In the genomic region with DNA sequence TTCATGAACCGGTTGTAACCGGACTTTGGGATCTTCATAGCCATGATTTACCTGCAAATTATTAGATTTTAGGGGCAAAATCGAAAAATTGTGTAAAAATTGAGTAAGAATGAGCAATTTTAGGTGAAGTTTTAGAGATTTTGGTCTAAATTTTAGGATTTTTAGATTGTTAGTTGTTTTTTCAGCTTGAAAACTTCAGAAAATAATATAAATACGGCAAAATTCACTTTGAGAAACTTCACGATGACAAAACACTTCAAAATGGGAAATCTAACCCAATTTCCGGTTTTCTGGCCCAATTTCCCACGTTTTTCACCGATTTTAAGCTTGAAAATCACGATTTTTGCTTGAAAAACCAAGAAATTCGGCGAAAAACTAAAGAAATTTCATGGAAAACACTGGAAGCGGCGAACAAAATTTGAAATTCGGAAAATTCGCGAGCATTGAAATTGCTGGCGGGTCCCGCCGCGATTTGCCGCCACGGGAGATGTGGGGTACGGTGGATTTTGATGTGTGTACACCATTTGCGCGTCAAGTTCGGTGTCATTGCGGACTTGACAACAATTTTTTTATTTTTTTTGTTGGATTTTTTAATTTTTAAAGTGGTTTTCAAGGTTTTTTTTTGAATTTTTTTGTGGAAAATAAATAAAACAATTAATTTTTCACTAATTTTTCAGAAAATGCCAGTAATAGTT, we compare ENCODE assay signal across 5 worm cellular contexts.
A peak's percentile ranks its signal among the peaks of the same experiment; 100 is the strongest.
TF ChIP-seq lines count a peak whose summit lies in the region.

TSS of gene cct-8 (minus strand) at position 51 of the 695 bp plus-strand sequence.
TSS of gene Y55F3AR.2 (plus strand) at position 672 of the 695 bp plus-strand sequence.

TF ChIP-seq in whole organism, L1 larva, 84 proteins besides CTCF, POLR2A, EP300 and RAD21 (continues in another document):
- TF ChIP-seq elt-2 (tag; optimal IDR thresholded peaks at IDR 0.05; lab: Kevin White, UChicago) (peak; percentile 93), egl-13 (tag; optimal IDR thresholded peaks at IDR 0.05; lab: Kevin White, UChicago) (peak; percentile 96), aha-1 (tag; optimal IDR thresholded peaks at IDR 0.05; lab: Kevin White, UChicago) (peak; percentile 60), egl-27 (tag; optimal IDR thresholded peaks at IDR 0.05; lab: Kevin White, UChicago) (peak in 1 of 2 experiments; percentile 22), nhr-12 (tag; optimal IDR thresholded peaks at IDR 0.05; lab: Kevin White, UChicago) (peak; percentile 75), ceh-90 (tag; optimal IDR thresholded peaks at IDR 0.05; lab: Kevin White, UChicago) (peak; percentile 68), ceh-82 (tag; optimal IDR thresholded peaks at IDR 0.05; lab: Kevin White, UChicago) (peak; percentile 95 to 99 (median 99)), alr-1 (tag; optimal IDR thresholded peaks at IDR 0.05; lab: Kevin White, UChicago; ENCODE audit: borderline replicate concordance) (no peak), tlp-1 (tag; optimal IDR thresholded peaks at IDR 0.05; lab: Kevin White, UChicago) (no peak), irx-1 (tag; optimal IDR thresholded peaks at IDR 0.05; lab: Kevin White, UChicago) (peak; percentile 97), fos-1 (tag; optimal IDR thresholded peaks at IDR 0.05; lab: Kevin White, UChicago) (peak; percentile 93), C34B4.2 (tag; optimal IDR thresholded peaks at IDR 0.05; lab: Kevin White, UChicago) (peak; percentile 97), dpl-1 (GFP tag; optimal IDR thresholded peaks at IDR 0.05; lab: Kevin White, UChicago) (peak; percentile 90 to 92 (median 90)), C04F5.9 (tag; optimal IDR thresholded peaks at IDR 0.05; lab: Kevin White, UChicago) (peak; percentile 100), ztf-4 (tag; optimal IDR thresholded peaks at IDR 0.05; lab: Kevin White, UChicago) (peak; percentile 94), unc-62 (GFP tag; optimal IDR thresholded peaks at IDR 0.05; lab: Kevin White, UChicago) (peak; percentile 20)

TF ChIP-seq in whole organism, L3 larva, 47 proteins besides CTCF, POLR2A, EP300 and RAD21 (continues in another document):
- TF ChIP-seq aly-2 (tag; optimal IDR thresholded peaks at IDR 0.05; lab: Kevin White, UChicago) (peak; percentile 78), elt-3 (tag; optimal IDR thresholded peaks at IDR 0.05; lab: Kevin White, UChicago) (peak in 1 of 3 experiments; percentile 55), lsy-12 (tag; optimal IDR thresholded peaks at IDR 0.05; lab: Kevin White, UChicago) (peak; percentile 99), nhr-25 (tag; optimal IDR thresholded peaks at IDR 0.05; lab: Kevin White, UChicago) (peak; percentile 91), elt-2 (tag; optimal IDR thresholded peaks at IDR 0.05; lab: Kevin White, UChicago) (peak; percentile 76), nhr-237 (tag; optimal IDR thresholded peaks at IDR 0.05; lab: Kevin White, UChicago) (no peak), fkh-2 (tag; optimal IDR thresholded peaks at IDR 0.05; lab: Kevin White, UChicago) (no peak), jun-1 (tag; optimal IDR thresholded peaks at IDR 0.05; lab: Kevin White, UChicago) (peak; percentile 95), ama-1 (optimal IDR thresholded peaks at IDR 0.05; lab: Kevin White, UChicago) (peak; percentile 78), daf-12 (tag; optimal IDR thresholded peaks at IDR 0.05; lab: Kevin White, UChicago) (no peak), snpc-4 (tag; optimal IDR thresholded peaks at IDR 0.05; lab: Kevin White, UChicago) (peak; percentile 84), lin-39 (tag; optimal IDR thresholded peaks at IDR 0.05; lab: Kevin White, UChicago) (peak; percentile 97), elt-1 (tag; optimal IDR thresholded peaks at IDR 0.05; lab: Kevin White, UChicago) (peak; percentile 80), ZK546.5 (tag; optimal IDR thresholded peaks at IDR 0.05; lab: Kevin White, UChicago) (peak; percentile 51), eor-1 (tag; optimal IDR thresholded peaks at IDR 0.05; lab: Kevin White, UChicago) (peak in 1 of 2 experiments; percentile 64), ztf-11 (tag; optimal IDR thresholded peaks at IDR 0.05; lab: Kevin White, UChicago) (no peak), lin-15B (tag; optimal IDR thresholded peaks at IDR 0.05; lab: Kevin White, UChicago) (peak; percentile 95)

TF ChIP-seq in whole organism, early embryonic, 17 proteins besides CTCF, POLR2A, EP300 and RAD21 (continues in another document):
- TF ChIP-seq ama-1 (optimal IDR thresholded peaks at IDR 0.05; lab: Kevin White, UChicago) = no peak
- peak; percentile 49 for TF ChIP-seq hmg-4 (GFP tag; optimal IDR thresholded peaks at IDR 0.05; lab: Kevin White, UChicago)
- TF ChIP-seq hnd-1 (tag; optimal IDR thresholded peaks at IDR 0.05; lab: Kevin White, UChicago) = no peak
- peak; percentile 64; the same call in 1 of the 2 replicates for TF ChIP-seq scrt-1 (GFP tag; IDR thresholded peaks at IDR 0.05; lab: Robert Waterston, UW)
- no peak for TF ChIP-seq aly-1 (tag; optimal IDR thresholded peaks at IDR 0.05; lab: Kevin White, UChicago)
- TF ChIP-seq B0310.2 (tag; optimal IDR thresholded peaks at IDR 0.05; lab: Kevin White, UChicago) = no peak
- peak; percentile 51; the same call in 1 of the 2 replicates for TF ChIP-seq tbx-37 (GFP tag; conservative IDR thresholded peaks at IDR 0.05; lab: Robert Waterston, UW)
- TF ChIP-seq ets-7 (tag; optimal IDR thresholded peaks at IDR 0.05; lab: Kevin White, UChicago) = no peak
- TF ChIP-seq pes-1 (GFP tag; IDR thresholded peaks at IDR 0.05; lab: Robert Waterston, UW) = 0 out of 2 replicates have a peak, but pooled peaks have one; percentile 38
- no peak for TF ChIP-seq tra-4 (tag; optimal IDR thresholded peaks at IDR 0.05; lab: Kevin White, UChicago)
- no peak for TF ChIP-seq ceh-36 (tag; optimal IDR thresholded peaks at IDR 0.05; lab: Kevin White, UChicago)
- 0 out of 2 replicates have a peak, but pooled peaks have one; percentile 51 for TF ChIP-seq sea-1 (GFP tag; conservative IDR thresholded peaks at IDR 0.05; lab: Robert Waterston, UW)
- peak; percentile 58; the same call in 1 of the 2 replicates for TF ChIP-seq tbx-11 (GFP tag; IDR thresholded peaks at IDR 0.05; lab: Robert Waterston, UW)
- peak; percentile 94 for TF ChIP-seq F13C5.2 (tag; optimal IDR thresholded peaks at IDR 0.05; lab: Kevin White, UChicago)
- TF ChIP-seq ceh-13 (GFP tag; optimal IDR thresholded peaks at IDR 0.05; lab: Kevin White, UChicago) = no peak
- no peak; the same call in 1 of the 2 replicates for TF ChIP-seq flt-1 (GFP tag; IDR thresholded peaks at IDR 0.05; lab: Robert Waterston, UW)

TF ChIP-seq in whole organism, midembryonic, 9 proteins besides CTCF, POLR2A, EP300 and RAD21:
- TF ChIP-seq tab-1 (GFP tag; IDR thresholded peaks at IDR 0.05; lab: Robert Waterston, UW) (no peak), klf-2 (GFP tag; conservative IDR thresholded peaks at IDR 0.05; lab: Robert Waterston, UW) (peak; percentile 52; the same call in 1 of the 2 replicates), flt-1 (GFP tag; IDR thresholded peaks at IDR 0.05; lab: Robert Waterston, UW) (peak; percentile 81), cog-1 (tag; optimal IDR thresholded peaks at IDR 0.05; lab: Kevin White, UChicago) (peak; percentile 88), T22C8.4 (GFP tag; IDR thresholded peaks at IDR 0.05; lab: Robert Waterston, UW) (peak; percentile 55; the same call in 1 of the 2 replicates), ref-1 (GFP tag; conservative IDR thresholded peaks at IDR 0.05; lab: Robert Waterston, UW) (no peak), ztf-23 (GFP tag; IDR thresholded peaks at IDR 0.05; lab: Robert Waterston, UW) (peak; percentile 92), med-1 (GFP tag; optimal IDR thresholded peaks at IDR 0.05; lab: Kevin White, UChicago; ENCODE audit: insufficient read depth) (no peak), ztf-29 (GFP tag; IDR thresholded peaks at IDR 0.05; lab: Robert Waterston, UW) (no peak)
TF ChIP-seq in whole organism, midembryonic: peak in this region for 5.

TF ChIP-seq in whole organism, young adult, 124 proteins besides CTCF, POLR2A, EP300 and RAD21 (continues in another document):
- TF ChIP-seq let-607 (tag; optimal IDR thresholded peaks at IDR 0.05; lab: Kevin White, UChicago) = peak; percentile 88 to 94
- peak; percentile 97 for TF ChIP-seq ZK185.1 (tag; optimal IDR thresholded peaks at IDR 0.05; lab: Kevin White, UChicago; ENCODE audit: poor library complexity, severe bottlenecking)
- 0 out of 2 replicates have a peak, but pooled peaks have one; percentile 66 for TF ChIP-seq nhr-120 (GFP tag; IDR thresholded peaks at IDR 0.05; lab: Robert Waterston, UW)
- no peak for TF ChIP-seq nfya-1 (tag; optimal IDR thresholded peaks at IDR 0.05; lab: Kevin White, UChicago; ENCODE audit: borderline replicate concordance, insufficient read depth)
- TF ChIP-seq ztf-28 (GFP tag; IDR thresholded peaks at IDR 0.05; lab: Robert Waterston, UW) = peak; percentile 92
- TF ChIP-seq egl-18 (GFP tag; IDR thresholded peaks at IDR 0.05; lab: Robert Waterston, UW) = peak; percentile 86; the same call in 1 of the 2 replicates
- TF ChIP-seq F55B11.4 (tag; optimal IDR thresholded peaks at IDR 0.05; lab: Kevin White, UChicago; ENCODE audit: borderline replicate concordance, insufficient read depth) = no peak
- peak; percentile 96 for TF ChIP-seq ceh-27 (GFP tag; optimal IDR thresholded peaks at IDR 0.05; lab: Kevin White, UChicago)
- peak; percentile 100 for TF ChIP-seq lsl-1 (GFP tag; optimal IDR thresholded peaks at IDR 0.05; lab: Kevin White, UChicago)
- peak; percentile 59 to 97 (median 88) for TF ChIP-seq lin-35 (GFP tag; optimal IDR thresholded peaks at IDR 0.05; lab: Kevin White, UChicago)
- TF ChIP-seq mes-4 (tag; optimal IDR thresholded peaks at IDR 0.05; lab: Kevin White, UChicago) = peak; percentile 35
- TF ChIP-seq ztf-26 (tag; optimal IDR thresholded peaks at IDR 0.05; lab: Kevin White, UChicago) = peak; percentile 98
- peak; percentile 98 for TF ChIP-seq hsf-1 (GFP tag; IDR thresholded peaks at IDR 0.05; lab: Robert Waterston, UW)
- peak; percentile 89 for TF ChIP-seq madf-8 (GFP tag; conservative IDR thresholded peaks at IDR 0.05; lab: Robert Waterston, UW)
- TF ChIP-seq cebp-1 (GFP tag; IDR thresholded peaks at IDR 0.05; lab: Robert Waterston, UW) = peak; percentile 91
- TF ChIP-seq cebp-1 (tag; optimal IDR thresholded peaks at IDR 0.05; lab: Kevin White, UChicago) = peak; percentile 97
- peak; percentile 87 for TF ChIP-seq somi-1 (GFP tag; optimal IDR thresholded peaks at IDR 0.05; lab: Kevin White, UChicago)
- peak; percentile 1 for TF ChIP-seq ccch-3 (GFP tag; optimal IDR thresholded peaks at IDR 0.05; lab: Kevin White, UChicago)
- peak; percentile 91 for TF ChIP-seq hmg-1.2 (GFP tag; IDR thresholded peaks at IDR 0.05; lab: Robert Waterston, UW)
- TF ChIP-seq atf-7 (tag; optimal IDR thresholded peaks at IDR 0.05; lab: Kevin White, UChicago) = peak; percentile 96
- TF ChIP-seq rpc-1 (optimal IDR thresholded peaks at IDR 0.05; lab: Kevin White, UChicago) = peak; percentile 44
- peak; percentile 2 for TF ChIP-seq rpc-1 (tag; optimal IDR thresholded peaks at IDR 0.05; lab: Kevin White, UChicago)
- TF ChIP-seq ets-4 (GFP tag; optimal IDR thresholded peaks at IDR 0.05; lab: Kevin White, UChicago) = peak; percentile 30
- TF ChIP-seq tbx-9 (tag; optimal IDR thresholded peaks at IDR 0.05; lab: Kevin White, UChicago; ENCODE audit: borderline replicate concordance) = peak; percentile 50
- TF ChIP-seq B0261.1 (tag; optimal IDR thresholded peaks at IDR 0.05; lab: Kevin White, UChicago) = peak; percentile 45
- peak; percentile 99 for TF ChIP-seq K11D2.4 (GFP tag; IDR thresholded peaks at IDR 0.05; lab: Robert Waterston, UW)

Comparison
In these comparisons a context has a peak if more than half of its experiments do, and no peak if none do; other contexts are left out.
1. Of the 8 proteins assayed by ChIP-seq in both whole organism, young adult and whole organism, L1 larva: peak only in whole organism, young adult: none; only in whole organism, L1 larva: unc-62; in both: dpl-1, efl-1, lin-35, nhr-90, snpc-4 and unc-130; in neither: 0; mixed calls (peak in some experiments, not most) for 1.